Worm (Caenorhabditis elegans) whole organism, L4 larva: ENCODE results near the gene nspb-4.

Experiments
- D1046.2 ChIP-seq: fragments of 200-800 bp; sonication (Bioruptor generic); IDR thresholded peaks from 2 replicates; pipeline ENCODE4 v1.3.6; 2022; ENCODE audit warnings: missing genetic modification characterization, missing compliant biosample characterization
- F49E8.2 ChIP-seq: sonication (generic microtip); optimal IDR thresholded peaks from 2 replicates; lab custom pipeline; 2016; ENCODE audit warnings: missing compliant biosample characterization, mild to moderate bottlenecking, missing genetic modification characterization, borderline replicate concordance
- R02D3.7 ChIP-seq: fragments of 150-350 bp; sonication (generic microtip); optimal IDR thresholded peaks from 3 replicates; lab custom pipeline; 2014; ENCODE audit warnings: missing biosample characterization, missing genetic modification characterization
- Y105C5A.15 ChIP-seq: fragments of 200-800 bp; sonication (Bioruptor generic); IDR thresholded peaks from 2 replicates; pipeline ENCODE4 v1.3.6; 2022; ENCODE audit warnings: missing genetic modification characterization, missing compliant biosample characterization
- Y5F2A.4 ChIP-seq: fragments of 200-800 bp; sonication (Bioruptor generic); optimal IDR thresholded peaks from 2 replicates; lab custom pipeline; 2018; ENCODE audit warnings: mild to moderate bottlenecking, missing genetic modification characterization, missing compliant biosample characterization
- ZK337.2 ChIP-seq: fragments of 200-800 bp; sonication (Bioruptor generic); IDR thresholded peaks from 2 replicates; pipeline ENCODE4 v1.3.6; 2022; ENCODE audit warnings: missing genetic modification reagents, missing genetic modification characterization, missing compliant biosample characterization
- ZK546.5 ChIP-seq, 2 experiments: sonication (generic microtip); optimal IDR thresholded peaks; 2 replicates each; lab custom pipeline; 2017; ENCODE audit warnings: missing biosample characterization in 2 of 2, missing genetic modification characterization in 2 of 2
- aha-1 ChIP-seq: fragments of 150-350 bp; peaks from one replicate; lab custom pipeline; 2014; ENCODE audit warnings: missing biosample characterization, missing genetic modification characterization
- ama-1 ChIP-seq: fragments of 150-350 bp; optimal IDR thresholded peaks from 2 replicates; lab custom pipeline; 2014; ENCODE audit warnings: inconsistent platforms, mixed read lengths
- cey-2 ChIP-seq: sonication (generic microtip); optimal IDR thresholded peaks from 3 replicates; lab custom pipeline; 2017; ENCODE audit warnings: missing genetic modification characterization, mild to moderate bottlenecking, missing compliant biosample characterization, antibody characterized with exemption, borderline replicate concordance; ENCODE audit not compliant: insufficient read depth
- daf-16 ChIP-seq, 3 experiments: sonication (generic microtip); optimal IDR thresholded peaks; 2 replicates each; lab custom pipeline; 2016 to 2017; ENCODE audit warnings: missing genetic modification characterization in 3 of 3, missing genetic modification reagents in 3 of 3, mild to moderate bottlenecking in 2 of 3, missing compliant biosample characterization in 2 of 3, missing biosample characterization in 1 of 3, moderate library complexity in 1 of 3
- daf-19 ChIP-seq: fragments of 200-800 bp; sonication (Bioruptor generic); conservative IDR thresholded peaks from 2 replicates; pipeline ENCODE4 v1.3.6; 2022; ENCODE audit warnings: missing genetic modification characterization, missing compliant biosample characterization
- dmd-6 ChIP-seq: fragments of 200-800 bp; sonication (Bioruptor generic); IDR thresholded peaks from 2 replicates; pipeline ENCODE4 v1.3.6; 2022; ENCODE audit warnings: missing genetic modification reagents, missing genetic modification characterization, missing compliant biosample characterization
- dmd-9 ChIP-seq: fragments of 200-800 bp; sonication (Bioruptor generic); IDR thresholded peaks from 2 replicates; pipeline ENCODE4 v1.3.6; 2022; ENCODE audit warnings: missing genetic modification reagents, missing genetic modification characterization, missing compliant biosample characterization
- duxl-1 ChIP-seq: sonication (generic microtip); optimal IDR thresholded peaks from 2 replicates; lab custom pipeline; 2016; ENCODE audit warnings: mild to moderate bottlenecking, missing genetic modification characterization, moderate library complexity, missing compliant biosample characterization; ENCODE audit not compliant: poor library complexity
- dve-1 ChIP-seq: sonication (generic microtip); optimal IDR thresholded peaks from 2 replicates; lab custom pipeline; 2017; ENCODE audit warnings: antibody characterized with exemption, mild to moderate bottlenecking, missing genetic modification characterization, missing compliant biosample characterization; ENCODE audit not compliant: insufficient read depth
- egl-43 ChIP-seq: fragments of 200-800 bp; sonication (Bioruptor generic); IDR thresholded peaks from 2 replicates; pipeline ENCODE4 v1.3.6; 2022; ENCODE audit warnings: missing genetic modification reagents, missing genetic modification characterization, missing compliant biosample characterization
- fkh-10 ChIP-seq: fragments of 150-350 bp; optimal IDR thresholded peaks from 2 replicates; lab custom pipeline; 2014; ENCODE audit warnings: missing biosample characterization, missing genetic modification reagents, missing genetic modification characterization
- hif-1 ChIP-seq, 2 experiments: sonication (generic microtip); optimal IDR thresholded peaks; 2 replicates each; lab custom pipeline; 2016 to 2017; ENCODE audit warnings: missing compliant biosample characterization in 2 of 2, missing genetic modification characterization in 2 of 2, missing genetic modification reagents in 2 of 2, missing genotype in 2 of 2, mild to moderate bottlenecking in 1 of 2
- hlh-11 ChIP-seq: fragments of 200-800 bp; sonication (Bioruptor generic); optimal IDR thresholded peaks from 2 replicates; lab custom pipeline; 2018; ENCODE audit warnings: mild to moderate bottlenecking, missing genetic modification characterization, missing compliant biosample characterization
- jun-1 ChIP-seq: fragments of 150-350 bp; optimal IDR thresholded peaks from 2 replicates; lab custom pipeline; 2014; ENCODE audit warnings: missing biosample characterization, missing genetic modification reagents, missing genetic modification characterization
- lim-7 ChIP-seq: fragments of 200-800 bp; sonication (Bioruptor generic); IDR thresholded peaks from 2 replicates; pipeline ENCODE4 v1.3.6; 2022; ENCODE audit warnings: missing genetic modification characterization, missing compliant biosample characterization
- lin-1 ChIP-seq: fragments of 200-800 bp; sonication (Bioruptor generic); IDR thresholded peaks from 2 replicates; pipeline ENCODE4 v1.3.6; 2022; ENCODE audit warnings: missing genetic modification reagents, missing genetic modification characterization, missing compliant biosample characterization
- lin-15B ChIP-seq: fragments of 150-350 bp; sonication (generic microtip); optimal IDR thresholded peaks from 3 replicates; lab custom pipeline; 2014; ENCODE audit warnings: missing biosample characterization, missing genetic modification characterization
- lsy-2 ChIP-seq, 2 experiments: fragments of 150-350 bp in 1 of 2; sonication (generic microtip) in 1 of 2; optimal IDR thresholded peaks; 2 replicates each; lab custom pipeline; 2014 to 2017; ENCODE audit warnings: missing biosample characterization in 2 of 2, missing genetic modification characterization in 2 of 2
- madf-5 ChIP-seq, 2 experiments: fragments of 200-800 bp; sonication (Bioruptor generic); IDR thresholded peaks; 2 replicates each; pipeline ENCODE4 v1.3.6; 2022; ENCODE audit warnings: missing compliant biosample characterization in 2 of 2, missing genetic modification characterization in 2 of 2
- mep-1 ChIP-seq: fragments of 150-350 bp; sonication (generic microtip); optimal IDR thresholded peaks from 3 replicates; lab custom pipeline; 2014; ENCODE audit warnings: missing biosample characterization, missing genetic modification characterization
- mxl-3 ChIP-seq: fragments of 200-800 bp; sonication (Bioruptor generic); optimal IDR thresholded peaks from 2 replicates; lab custom pipeline; 2018; ENCODE audit warnings: mild to moderate bottlenecking, missing genetic modification characterization, missing compliant biosample characterization
- nhr-102 ChIP-seq: sonication (generic microtip); optimal IDR thresholded peaks from 2 replicates; lab custom pipeline; 2016; ENCODE audit warnings: mild to moderate bottlenecking, missing genetic modification characterization, moderate library complexity, missing compliant biosample characterization
- nhr-11 ChIP-seq: fragments of 150-350 bp; optimal IDR thresholded peaks from 2 replicates; lab custom pipeline; 2014; ENCODE audit warnings: missing biosample characterization, missing genetic modification characterization
- nhr-111 ChIP-seq: fragments of 200-800 bp; sonication (Bioruptor generic); optimal IDR thresholded peaks from 2 replicates; lab custom pipeline; 2018; ENCODE audit warnings: mild to moderate bottlenecking, missing genetic modification characterization, missing compliant biosample characterization
- nhr-28 ChIP-seq: fragments of 150-350 bp; optimal IDR thresholded peaks from 2 replicates; lab custom pipeline; 2014; ENCODE audit warnings: missing biosample characterization, missing genetic modification characterization
- nhr-42 ChIP-seq: fragments of 200-800 bp; sonication (Bioruptor generic); IDR thresholded peaks from 2 replicates; pipeline ENCODE4 v1.3.6; 2022; ENCODE audit warnings: missing genetic modification characterization, missing compliant biosample characterization
- php-3 ChIP-seq: fragments of 200-800 bp; sonication (Bioruptor generic); IDR thresholded peaks from 2 replicates; pipeline ENCODE4 v1.3.6; 2022; ENCODE audit warnings: missing genetic modification reagents, missing genetic modification characterization, missing compliant biosample characterization
- saeg-2 ChIP-seq: fragments of 200-800 bp; sonication (Bioruptor generic); IDR thresholded peaks from 2 replicates; pipeline ENCODE4 v1.3.6; 2022; ENCODE audit warnings: missing genetic modification reagents, missing genetic modification characterization, missing compliant biosample characterization
- sdz-12 ChIP-seq: fragments of 200-800 bp; sonication (Bioruptor generic); optimal IDR thresholded peaks from 2 replicates; lab custom pipeline; 2018; ENCODE audit warnings: mild to moderate bottlenecking, missing genetic modification characterization, missing compliant biosample characterization
- set-16 ChIP-seq: fragments of 200-800 bp; sonication (Bioruptor generic); IDR thresholded peaks from 2 replicates; pipeline ENCODE4 v1.3.6; 2022; ENCODE audit warnings: missing genetic modification reagents, missing genetic modification characterization, missing compliant biosample characterization
- spr-3 ChIP-seq: fragments of 200-800 bp; sonication (Bioruptor generic); optimal IDR thresholded peaks from 2 replicates; lab custom pipeline; 2018; ENCODE audit warnings: mild to moderate bottlenecking, missing genetic modification characterization, missing compliant biosample characterization
- unc-130 ChIP-seq: sonication (generic microtip); optimal IDR thresholded peaks from 2 replicates; lab custom pipeline; 2016; ENCODE audit warnings: missing genetic modification reagents, missing genetic modification characterization, missing compliant biosample characterization
- unc-62 ChIP-seq, 3 experiments: fragments of 150-350 bp in 1 of 3; sonication (generic microtip); optimal IDR thresholded peaks in 2 of 3; peaks in 1 of 3; 1 replicate in 1 of 3; 2 replicates in 2 of 3; lab custom pipeline; 2014 to 2017; ENCODE audit warnings: missing biosample characterization in 3 of 3, missing genetic modification characterization in 3 of 3, missing genetic modification reagents in 3 of 3, missing genotype in 1 of 3
- vab-7 ChIP-seq: fragments of 200-800 bp; sonication (Bioruptor generic); IDR thresholded peaks from 2 replicates; pipeline ENCODE4 v1.3.6; 2022; ENCODE audit warnings: missing genetic modification reagents, missing genetic modification characterization, missing compliant biosample characterization
- zag-1 ChIP-seq: fragments of 150-350 bp; optimal IDR thresholded peaks from 2 replicates; lab custom pipeline; 2014; ENCODE audit warnings: missing biosample characterization, missing genetic modification characterization
- zfp-3 ChIP-seq: fragments of 200-800 bp; sonication (Bioruptor generic); conservative IDR thresholded peaks from 2 replicates; pipeline ENCODE4 v1.3.6; 2022; ENCODE audit warnings: missing genetic modification reagents, missing genetic modification characterization, missing compliant biosample characterization
- ztf-7 ChIP-seq: fragments of 150-350 bp; optimal IDR thresholded peaks from 2 replicates; lab custom pipeline; 2014; ENCODE audit warnings: missing biosample characterization, missing genetic modification characterization

Gene nspb-4

ce11 chrIV:6565605-6566004 is 32.4 kb upstream of the nspb-4 start:
- TF ChIP-seq nhr-111 (GFP tag; lab: Kevin White, UChicago) (no peak), D1046.2 (GFP tag; lab: Robert Waterston, UW) (no peak), Y105C5A.15 (GFP tag; lab: Robert Waterston, UW) (no peak)

ce11 chrIV:6572238-6572637 is 25.8 kb upstream of the nspb-4 start, which contains the start of gene bicd-1:
bicd-1 (minus strand) TSS chrIV:6572338.
- TF ChIP-seq sdz-12 (GFP tag; lab: Kevin White, UChicago): no peak
- no peak for TF ChIP-seq dmd-9
- no peak for TF ChIP-seq nhr-102
- no peak for TF ChIP-seq ztf-7 (tag; lab: Kevin White, UChicago)

ce11 chrIV:6572655-6573054 is 25.4 kb upstream of the nspb-4 start:
- no peak for TF ChIP-seq vab-7 (GFP tag; lab: Robert Waterston, UW)
- TF ChIP-seq zfp-3 (GFP tag; lab: Robert Waterston, UW): no peak
- no peak for TF ChIP-seq nhr-11 (tag; lab: Kevin White, UChicago)
- TF ChIP-seq daf-16 (GFP tag; optimal IDR thresholded peaks at IDR 0.05; lab: Kevin White, UChicago): no peak
- TF ChIP-seq daf-16 (tag; optimal IDR thresholded peaks at IDR 0.05; lab: Kevin White, UChicago): no peak
- TF ChIP-seq ama-1 (lab: Kevin White, UChicago): no peak
- TF ChIP-seq set-16 (GFP tag; lab: Robert Waterston, UW): no peak
- TF ChIP-seq nhr-28 (tag; lab: Kevin White, UChicago): peak; percentile 10
- peak; percentile 42 for TF ChIP-seq aha-1 (tag; lab: Kevin White, UChicago)
- TF ChIP-seq, all 104 proteins: peak for 2

ce11 chrIV:6574343-6574742 is 23.7 kb upstream of the nspb-4 start:
- no peak for TF ChIP-seq zfp-3 (GFP tag; lab: Robert Waterston, UW)
- TF ChIP-seq mxl-3 (GFP tag; lab: Kevin White, UChicago): peak; percentile 36
- no peak for TF ChIP-seq lim-7
- no peak for TF ChIP-seq hif-1 (tag; optimal IDR thresholded peaks at IDR 0.05; lab: Kevin White, UChicago)
- no peak for TF ChIP-seq spr-3 (GFP tag; lab: Kevin White, UChicago)
- TF ChIP-seq madf-5 (GFP tag; IDR thresholded peaks at IDR 0.05; lab: Robert Waterston, UW): no peak
- 0 out of 2 replicates have a peak, but pooled peaks have one; percentile 35 for TF ChIP-seq daf-19 (GFP tag; lab: Robert Waterston, UW)
- no peak for TF ChIP-seq ZK546.5 (tag; optimal IDR thresholded peaks at IDR 0.05; lab: Kevin White, UChicago)
- no peak for TF ChIP-seq nhr-42 (GFP tag; lab: Robert Waterston, UW)
- no peak for TF ChIP-seq lin-1 (GFP tag; lab: Robert Waterston, UW)
- TF ChIP-seq dmd-9: no peak
- TF ChIP-seq dmd-6 (GFP tag; lab: Robert Waterston, UW): peak; percentile 67
- peak; percentile 70 for TF ChIP-seq hlh-11 (tag; lab: Kevin White, UChicago)
- no peak for TF ChIP-seq cey-2 (tag; lab: Kevin White, UChicago)
- no peak for TF ChIP-seq egl-43 (GFP tag; lab: Robert Waterston, UW)
- TF ChIP-seq F49E8.2 (tag; lab: Kevin White, UChicago): no peak
- TF ChIP-seq Y5F2A.4 (GFP tag; lab: Kevin White, UChicago): no peak
- TF ChIP-seq duxl-1 (tag; lab: Kevin White, UChicago): no peak
- peak in 1 of 2 experiments; percentile 13 for TF ChIP-seq lsy-2 (tag; optimal IDR thresholded peaks at IDR 0.05; lab: Kevin White, UChicago)
- TF ChIP-seq dve-1 (tag; lab: Kevin White, UChicago): peak; percentile 67
- TF ChIP-seq saeg-2 (GFP tag; lab: Robert Waterston, UW): no peak
- no peak for TF ChIP-seq jun-1 (tag; lab: Kevin White, UChicago)
- peak; percentile 34 for TF ChIP-seq mep-1 (tag; lab: Kevin White, UChicago)
- no peak for TF ChIP-seq R02D3.7 (tag; lab: Kevin White, UChicago)
- TF ChIP-seq unc-62 (GFP tag; optimal IDR thresholded peaks at IDR 0.05 in 1 of 2; lab: Kevin White, UChicago): peak in 1 of 2 experiments; percentile 29
- no peak for TF ChIP-seq unc-62 (tag; optimal IDR thresholded peaks at IDR 0.05; lab: Kevin White, UChicago)
- 0 out of 2 replicates have a peak, but pooled peaks have one; percentile 22 for TF ChIP-seq php-3 (GFP tag; lab: Robert Waterston, UW)
- no peak for TF ChIP-seq ZK337.2 (GFP tag; lab: Robert Waterston, UW)
- TF ChIP-seq fkh-10 (GFP tag; lab: Kevin White, UChicago): no peak
- no peak for TF ChIP-seq zag-1
- no peak for TF ChIP-seq lin-15B (tag; lab: Kevin White, UChicago)
- TF ChIP-seq unc-130 (GFP tag; lab: Kevin White, UChicago): no peak
